Fruit fly (Drosophila melanogaster): Measurements from ENCODE around the gene Pomp.

Pomp gene

dm6 chr2L:20799991-20800897 lies 12.8 kb downstream of the Pomp start (continued):
- TF ChIP-seq CG4360 (GFP tag; IDR thresholded peaks at IDR 0.05), result peak; percentile 51; the same call in 1 of the 2 replicates
- no peak for TF ChIP-seq nerfin-1 (tag; optimal IDR thresholded peaks at IDR 0.05)
- peak; percentile 69 for TF ChIP-seq CG1233 (GFP tag; optimal IDR thresholded peaks at IDR 0.05)
- peak; percentile 47 for TF ChIP-seq CG7928 (GFP tag; optimal IDR thresholded peaks at IDR 0.05)
- TF ChIP-seq ci (GFP tag; IDR thresholded peaks at IDR 0.05), result peak; percentile 86
- TF ChIP-seq br (optimal IDR thresholded peaks at IDR 0.05), result no peak
- peak; percentile 63 for TF ChIP-seq CG17829 (tag; optimal IDR thresholded peaks at IDR 0.05)
- TF ChIP-seq Pdp1 (GFP tag; optimal IDR thresholded peaks at IDR 0.05), result peak; percentile 72 to 83
- TF ChIP-seq CG2678 (tag; optimal IDR thresholded peaks at IDR 0.05), result peak; percentile 87
- TF ChIP-seq CG11723 (GFP tag; optimal IDR thresholded peaks at IDR 0.05), result no peak
- peak; percentile 37 for TF ChIP-seq Sry-δ (GFP tag; optimal IDR thresholded peaks at IDR 0.05)
- peak; percentile 97 for TF ChIP-seq grau (tag; optimal IDR thresholded peaks at IDR 0.05)
- peak; percentile 73 for TF ChIP-seq CG11504 (tag; optimal IDR thresholded peaks at IDR 0.05)
- TF ChIP-seq CG15269 (tag; optimal IDR thresholded peaks at IDR 0.05), result peak; percentile 78
- peak; percentile 94 for TF ChIP-seq CG13894 (tag; optimal IDR thresholded peaks at IDR 0.05)
- peak; percentile 61 for TF ChIP-seq pum (GFP tag; optimal IDR thresholded peaks at IDR 0.05)
- peak; percentile 71 for TF ChIP-seq en (GFP tag; optimal IDR thresholded peaks at IDR 0.05)
- TF ChIP-seq tna (GFP tag; IDR thresholded peaks at IDR 0.05; ENCODE audit: partially characterized antibody), result peak; percentile 23; the same call in 1 of the 2 replicates
- TF ChIP-seq CG18476 (GFP tag; optimal IDR thresholded peaks at IDR 0.05), result peak; percentile 53
- TF ChIP-seq D (optimal IDR thresholded peaks at IDR 0.05), result no peak
- TF ChIP-seq D (GFP tag; optimal IDR thresholded peaks at IDR 0.05), result peak; percentile 36
- TF ChIP-seq gcm (GFP tag; optimal IDR thresholded peaks at IDR 0.05), result peak; percentile 47
- peak in 1 of 3 experiments; percentile 59 for TF ChIP-seq lola (GFP tag; optimal IDR thresholded peaks at IDR 0.05)
- TF ChIP-seq dysf (GFP tag; IDR thresholded peaks at IDR 0.05), result peak; percentile 88
- TF ChIP-seq Hey (tag; optimal IDR thresholded peaks at IDR 0.05), result peak; percentile 38
- peak; percentile 3 to 4 for TF ChIP-seq Trl (optimal IDR thresholded peaks at IDR 0.05)
- peak; percentile 82 for TF ChIP-seq Trl (GFP tag; optimal IDR thresholded peaks at IDR 0.05)
- TF ChIP-seq HLHmδ (GFP tag; optimal IDR thresholded peaks at IDR 0.05), result no peak
- peak; percentile 63 for TF ChIP-seq CG14050 (GFP tag; IDR thresholded peaks at IDR 0.05)
- no peak for TF ChIP-seq gt (GFP tag; IDR thresholded peaks at IDR 0.05)
- TF ChIP-seq kah (GFP tag; optimal IDR thresholded peaks at IDR 0.05), result no peak
- TF ChIP-seq Elba2 (GFP tag; optimal IDR thresholded peaks at IDR 0.05), result no peak
- no peak for TF ChIP-seq CG7963 (GFP tag; IDR thresholded peaks at IDR 0.05; ENCODE audit: partially characterized antibody)
- TF ChIP-seq CG11560 (tag; IDR thresholded peaks at IDR 0.05), result peak; percentile 61; the same call in 2 of the 3 replicates
- TF ChIP-seq pnt (GFP tag; optimal IDR thresholded peaks at IDR 0.05), result peak; percentile 67
- TF ChIP-seq croc (GFP tag; conservative IDR thresholded peaks at IDR 0.05), result peak; percentile 53
- TF ChIP-seq Nf-YA (GFP tag; IDR thresholded peaks at IDR 0.05), result 0 out of 2 replicates have a peak, but pooled peaks have one; percentile 37
- TF ChIP-seq z (GFP tag; IDR thresholded peaks at IDR 0.05), result peak; percentile 86
- TF ChIP-seq eve (GFP tag; optimal IDR thresholded peaks at IDR 0.05), result peak in 1 of 2 experiments; percentile 8
- TF ChIP-seq CG15073 (GFP tag; optimal IDR thresholded peaks at IDR 0.05), result no peak
- TF ChIP-seq CG12299 (tag; optimal IDR thresholded peaks at IDR 0.05), result peak; percentile 53
- peak; percentile 96 for TF ChIP-seq lbe (GFP tag; optimal IDR thresholded peaks at IDR 0.05)
- peak; percentile 52 for TF ChIP-seq Vsx1 (GFP tag; optimal IDR thresholded peaks at IDR 0.05)
- peak; percentile 77 for TF ChIP-seq CG2712 (tag; optimal IDR thresholded peaks at IDR 0.05)
- peak; percentile 60; the same call in 1 of the 2 replicates for TF ChIP-seq seq (GFP tag; IDR thresholded peaks at IDR 0.05)
- TF ChIP-seq CG17802 (tag; optimal IDR thresholded peaks at IDR 0.05), result peak; percentile 31
- peak; percentile 75 for TF ChIP-seq tgo (GFP tag; IDR thresholded peaks at IDR 0.05)
- peak; percentile 24 for TF ChIP-seq MTF-1 (GFP tag; optimal IDR thresholded peaks at IDR 0.05; ENCODE audit: borderline replicate concordance)
- peak; percentile 65 for TF ChIP-seq E2f1 (GFP tag; IDR thresholded peaks at IDR 0.05)
